Fruit fly (Drosophila melanogaster) whole organism, wandering third instar larva: ENCODE data around the gene CG5151.
A peak's percentile ranks its signal among the peaks of the same experiment; 100 is the strongest.

Source experiments
- Abd-B ChIP-seq: fragments of >200 bp; optimal IDR thresholded peaks from 2 replicates; lab custom pipeline; 2017; ENCODE audit warnings: missing biosample characterization, missing genetic modification characterization
- CG32264 ChIP-seq: fragments of 200-800 bp; sonication (Bioruptor generic); optimal IDR thresholded peaks from 2 replicates; lab custom pipeline; 2016; ENCODE audit warnings: missing biosample characterization, missing genetic modification characterization
- CG9705 ChIP-seq: fragments of 200-800 bp; sonication (Bioruptor generic); optimal IDR thresholded peaks from 2 replicates; lab custom pipeline; 2018; ENCODE audit warnings: missing biosample characterization, mild to moderate bottlenecking, missing genetic modification characterization
- CrebA ChIP-seq: fragments of 200-800 bp; sonication (Bioruptor generic); optimal IDR thresholded peaks from 2 replicates; lab custom pipeline; 2016; ENCODE audit warnings: missing biosample characterization, mild to moderate bottlenecking, missing genetic modification characterization, borderline replicate concordance
- Dfd ChIP-seq: fragments of >200 bp; optimal IDR thresholded peaks from 2 replicates; lab custom pipeline; 2017; ENCODE audit warnings: missing biosample characterization, missing genetic modification characterization
- Dif ChIP-seq: fragments of 200-275, 200-300 bp; sonication (Bioruptor generic); optimal IDR thresholded peaks from 2 replicates; lab custom pipeline; 2018; ENCODE audit warnings: missing biosample characterization, missing genetic modification characterization; ENCODE audit not compliant: partially characterized antibody
- GATAd ChIP-seq: sonication (Bioruptor generic); optimal IDR thresholded peaks from 2 replicates; lab custom pipeline; 2016; ENCODE audit warnings: missing biosample characterization, missing genetic modification characterization
- HLH106 ChIP-seq: fragments of 200-800 bp; optimal IDR thresholded peaks from 3 replicates; lab custom pipeline; 2019; ENCODE audit warnings: missing biosample characterization, mild to moderate bottlenecking, missing genetic modification characterization, moderate library complexity
- Hr83 ChIP-seq: fragments of 200-300 bp; sonication (Bioruptor generic); optimal IDR thresholded peaks from 2 replicates; lab custom pipeline; 2016; ENCODE audit warnings: missing biosample characterization, mild to moderate bottlenecking, missing genetic modification characterization, moderate library complexity; ENCODE audit not compliant: poor library complexity, severe bottlenecking
- Jra ChIP-seq: sonication (Bioruptor generic); optimal IDR thresholded peaks from 2 replicates; lab custom pipeline; 2016; ENCODE audit warnings: missing biosample characterization, missing genetic modification characterization
- Mio ChIP-seq: sonication (Bioruptor generic); optimal IDR thresholded peaks from 2 replicates; lab custom pipeline; 2016; ENCODE audit warnings: missing biosample characterization, missing genetic modification characterization
- Myc ChIP-seq: fragments of >200 bp; optimal IDR thresholded peaks from 2 replicates; lab custom pipeline; 2017
- OdsH ChIP-seq: fragments of 200-800 bp; sonication (Bioruptor generic); optimal IDR thresholded peaks from 2 replicates; lab custom pipeline; 2016; ENCODE audit warnings: missing biosample characterization, mild to moderate bottlenecking, missing genetic modification characterization
- Rel ChIP-seq, 2 experiments: fragments of 200-800 bp; sonication (Bioruptor generic) in 1 of 2; optimal IDR thresholded peaks; 2 replicates in 1 of 2; 3 replicates in 1 of 2; lab custom pipeline; 2016 to 2019; ENCODE audit warnings: mild to moderate bottlenecking in 2 of 2, missing biosample characterization in 2 of 2, missing genetic modification characterization in 2 of 2, moderate library complexity in 1 of 2
- Vsx2 ChIP-seq: fragments of 200-300, 225-300 bp; sonication (Bioruptor generic); optimal IDR thresholded peaks from 2 replicates; lab custom pipeline; 2018; ENCODE audit warnings: missing biosample characterization, missing genetic modification characterization; ENCODE audit not compliant: partially characterized antibody
- br ChIP-seq: fragments of 200-800 bp; sonication (Bioruptor generic); optimal IDR thresholded peaks from 2 replicates; lab custom pipeline; 2016; ENCODE audit warnings: missing biosample characterization, missing genetic modification characterization
- brk ChIP-seq: fragments of 200-800 bp; sonication (Bioruptor generic); optimal IDR thresholded peaks from 2 replicates; lab custom pipeline; 2016; ENCODE audit warnings: missing biosample characterization, mild to moderate bottlenecking, missing genetic modification characterization
- dmrt93B ChIP-seq: fragments of 200-800 bp; sonication (Bioruptor generic); optimal IDR thresholded peaks from 2 replicates; lab custom pipeline; 2018; ENCODE audit warnings: missing biosample characterization, mild to moderate bottlenecking, missing genetic modification characterization
- dsf ChIP-seq: sonication (Bioruptor generic); optimal IDR thresholded peaks from 2 replicates; lab custom pipeline; 2016; ENCODE audit warnings: missing biosample characterization, missing genetic modification characterization, borderline replicate concordance
- ey ChIP-seq: fragments of 200-800 bp; sonication (Bioruptor generic); optimal IDR thresholded peaks from 2 replicates; lab custom pipeline; 2016; ENCODE audit warnings: missing biosample characterization, missing genetic modification characterization
- foxo ChIP-seq, 2 experiments: fragments of 200-800 bp; sonication (Bioruptor generic); optimal IDR thresholded peaks; 2 replicates in 1 of 2; 3 replicates in 1 of 2; lab custom pipeline; 2016 to 2017; ENCODE audit warnings: missing biosample characterization in 2 of 2, missing genetic modification characterization in 2 of 2
- fru ChIP-seq: fragments of 200-800 bp; sonication (Bioruptor generic); optimal IDR thresholded peaks from 3 replicates; lab custom pipeline; 2016; ENCODE audit warnings: missing biosample characterization, mild to moderate bottlenecking, missing genetic modification characterization
- h ChIP-seq: fragments of 200-800 bp; sonication (Bioruptor generic); optimal IDR thresholded peaks from 3 replicates; lab custom pipeline; 2016; ENCODE audit warnings: missing biosample characterization, mild to moderate bottlenecking, missing genetic modification characterization
- jim ChIP-seq: fragments of 175-275, 200-325 bp; sonication (Bioruptor generic); optimal IDR thresholded peaks from 2 replicates; lab custom pipeline; 2016; ENCODE audit warnings: missing biosample characterization, mild to moderate bottlenecking, missing genetic modification characterization
- lola ChIP-seq: fragments of >200 bp; optimal IDR thresholded peaks from 2 replicates; lab custom pipeline; 2017; ENCODE audit warnings: missing biosample characterization, missing genetic modification characterization
- pan ChIP-seq: fragments of >200 bp; optimal IDR thresholded peaks from 2 replicates; lab custom pipeline; 2017
- psq ChIP-seq: fragments of 200-800 bp; sonication (Bioruptor generic); optimal IDR thresholded peaks from 3 replicates; lab custom pipeline; 2017; ENCODE audit warnings: missing biosample characterization, mild to moderate bottlenecking, missing genetic modification characterization, moderate library complexity
- rgr ChIP-seq: fragments of 200-800 bp; sonication (Bioruptor generic); optimal IDR thresholded peaks from 3 replicates; lab custom pipeline; 2016; ENCODE audit warnings: missing biosample characterization, mild to moderate bottlenecking, missing genetic modification characterization
- sv ChIP-seq: fragments of 200-800 bp; sonication (Bioruptor generic); optimal IDR thresholded peaks from 3 replicates; lab custom pipeline; 2016; ENCODE audit warnings: missing biosample characterization, missing genetic modification characterization
- usp ChIP-seq: fragments of >200 bp; optimal IDR thresholded peaks from 2 replicates; lab custom pipeline; 2017; ENCODE audit warnings: missing biosample characterization, missing genetic modification characterization

The CG5151 gene

DNA sequence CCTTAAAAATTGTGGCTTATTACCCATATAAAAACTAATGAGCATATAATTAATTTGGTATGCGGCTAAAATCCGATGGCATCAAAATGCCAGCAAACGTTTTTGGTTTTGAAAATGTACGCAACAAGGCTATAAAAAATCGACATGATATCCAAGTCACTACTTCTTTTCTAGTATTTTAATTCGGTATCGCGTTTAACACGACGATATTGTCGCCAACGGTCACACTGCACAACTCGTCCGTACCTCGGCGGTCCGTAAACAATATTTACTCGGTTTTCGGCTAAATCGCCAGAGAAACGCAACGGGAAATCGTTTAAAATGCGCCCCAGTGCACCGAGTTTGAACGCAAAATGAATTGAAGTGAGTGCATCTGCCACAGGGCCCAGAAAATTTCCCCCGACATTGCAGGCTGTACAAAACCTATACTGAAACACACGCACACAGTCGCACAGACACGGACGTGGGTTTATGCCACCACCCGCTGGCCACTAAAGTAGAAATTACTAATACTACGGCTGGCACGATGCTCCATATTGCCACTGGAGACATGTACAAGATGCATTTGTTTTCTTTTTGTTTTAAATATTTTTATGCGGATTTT is 51.4 kb downstream of the CG5151 start, which contains the start of gene Taf4:
Gene Taf4, plus strand, starts transcription at position 210 of the 604 bp plus-strand sequence.
- TF ChIP-seq Mio (GFP tag; lab: Kevin White, UChicago) (no peak), foxo (GFP tag; optimal IDR thresholded peaks at IDR 0.05; lab: Kevin White, UChicago) (no peak), CG9705 (GFP tag; lab: Kevin White, UChicago) (no peak), brk (no peak), Dif (GFP tag; lab: Kevin White, UChicago) (no peak), Hr83 (GFP tag; lab: Kevin White, UChicago) (no peak), HLH106 (tag; lab: Kevin White, UChicago) (no peak), Dfd (GFP tag; lab: Kevin White, UChicago) (no peak), Jra (no peak), dsf (GFP tag; lab: Kevin White, UChicago) (no peak), sv (GFP tag; lab: Kevin White, UChicago) (no peak), Abd-B (no peak), fru (no peak), CrebA (GFP tag; lab: Kevin White, UChicago) (no peak), h (GFP tag; lab: Kevin White, UChicago) (no peak), pan (lab: Kevin White, UChicago) (no peak), lola (no peak), usp (GFP tag; lab: Kevin White, UChicago) (no peak), br (no peak), psq (GFP tag; lab: Kevin White, UChicago) (no peak)

DNA sequence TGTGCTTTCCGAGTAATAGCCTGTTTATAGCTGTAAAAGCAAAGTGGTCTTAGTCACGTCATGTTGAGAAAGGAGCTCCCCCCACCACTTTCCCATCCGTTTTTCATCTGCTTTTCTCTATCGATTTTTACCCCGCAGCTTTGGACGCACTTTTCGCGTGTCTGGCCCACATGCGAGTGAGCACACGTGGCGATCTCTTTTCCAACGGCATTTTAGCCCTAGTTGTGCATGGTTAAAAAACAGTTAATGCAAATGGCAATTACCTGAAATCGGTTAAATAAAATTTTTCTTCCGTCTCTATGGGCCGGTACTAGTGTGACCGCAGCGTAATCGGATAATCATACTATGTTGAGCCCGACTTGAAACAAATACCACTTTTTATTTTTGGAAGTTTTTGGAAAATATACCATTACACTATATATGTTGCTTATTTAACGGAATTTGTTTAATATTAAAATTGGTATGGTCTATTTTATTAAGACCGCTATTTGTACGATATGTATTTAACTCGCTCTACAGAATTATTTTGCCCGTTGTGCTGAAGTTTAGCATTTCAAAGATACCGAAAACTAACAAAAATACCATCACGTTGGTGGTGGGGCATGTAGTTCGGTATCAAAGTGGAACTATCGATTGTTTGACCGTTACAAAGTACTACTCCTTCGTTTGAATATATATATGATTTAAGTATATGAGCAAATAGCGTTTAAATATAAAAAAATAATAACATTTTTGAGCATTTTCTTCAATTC is 52.3 kb downstream of the CG5151 start, which contains the start of gene Zn72D:
Gene Zn72D, minus strand, starts transcription at position 558 of the 752 bp plus-strand sequence.
- TF ChIP-seq rgr (GFP tag; lab: Kevin White, UChicago) (peak; percentile 6), sv (GFP tag; lab: Kevin White, UChicago) (no peak), jim (no peak)
- TF ChIP-seq, all 38 proteins: peak for 1

DNA sequence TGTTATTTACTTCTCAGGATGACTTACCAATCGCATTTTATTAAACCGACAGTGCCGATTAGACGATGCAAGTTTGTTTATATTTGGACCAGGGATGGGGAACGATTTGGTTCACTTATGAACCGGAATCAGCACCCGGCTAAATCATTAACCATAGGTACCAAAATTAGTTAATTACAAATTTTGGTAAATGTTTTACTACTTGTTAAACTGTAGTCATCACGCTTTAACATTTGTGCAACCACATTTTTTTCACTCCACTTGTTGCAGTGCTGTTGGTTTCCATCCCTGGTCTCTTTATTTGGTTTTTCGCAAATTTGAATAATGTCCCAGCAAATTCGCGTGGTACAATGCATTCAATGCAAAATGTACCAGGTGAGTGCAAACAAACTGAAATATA is 59.0 kb downstream of the CG5151 start, which contains the start of the genes IntS9 and CG43295:
Gene IntS9, minus strand, starts transcription at position 100 of the 400 bp plus-strand sequence.
Gene CG43295, plus strand, starts transcription at position 325 of the 400 bp plus-strand sequence.
- TF ChIP-seq OdsH (GFP tag; lab: Kevin White, UChicago) = peak; percentile 89
- no peak for TF ChIP-seq Jra
- no peak for TF ChIP-seq dsf (GFP tag; lab: Kevin White, UChicago)
- TF ChIP-seq CG32264 (GFP tag; lab: Kevin White, UChicago) = peak; percentile 40
- peak; percentile 57 for TF ChIP-seq Myc (lab: Kevin White, UChicago)
- TF ChIP-seq br = peak; percentile 91
- peak; percentile 74 for TF ChIP-seq psq (GFP tag; lab: Kevin White, UChicago)
- TF ChIP-seq GATAd (GFP tag; lab: Kevin White, UChicago) = peak; percentile 84
- no peak for TF ChIP-seq dmrt93B (GFP tag; lab: Kevin White, UChicago)
- peak; percentile 88 for TF ChIP-seq sv (GFP tag; lab: Kevin White, UChicago)
- TF ChIP-seq HLH106 (tag; lab: Kevin White, UChicago) = peak; percentile 79
- no peak for TF ChIP-seq Rel (GFP tag; optimal IDR thresholded peaks at IDR 0.05; lab: Kevin White, UChicago)
- no peak for TF ChIP-seq Rel (tag; optimal IDR thresholded peaks at IDR 0.05; lab: Kevin White, UChicago)
- TF ChIP-seq Dfd (GFP tag; lab: Kevin White, UChicago) = no peak
- peak; percentile 66 to 94 for TF ChIP-seq foxo (GFP tag; optimal IDR thresholded peaks at IDR 0.05; lab: Kevin White, UChicago)
- TF ChIP-seq Vsx2 (GFP tag; lab: Kevin White, UChicago) = no peak
- TF ChIP-seq Hr83 (GFP tag; lab: Kevin White, UChicago) = peak; percentile 70
- no peak for TF ChIP-seq CG9705 (GFP tag; lab: Kevin White, UChicago)
- TF ChIP-seq lola = no peak
- peak; percentile 32 for TF ChIP-seq Mio (GFP tag; lab: Kevin White, UChicago)
- peak; percentile 92 for TF ChIP-seq ey (GFP tag; lab: Kevin White, UChicago)
- TF ChIP-seq, all 38 proteins: peak for 12

DNA sequence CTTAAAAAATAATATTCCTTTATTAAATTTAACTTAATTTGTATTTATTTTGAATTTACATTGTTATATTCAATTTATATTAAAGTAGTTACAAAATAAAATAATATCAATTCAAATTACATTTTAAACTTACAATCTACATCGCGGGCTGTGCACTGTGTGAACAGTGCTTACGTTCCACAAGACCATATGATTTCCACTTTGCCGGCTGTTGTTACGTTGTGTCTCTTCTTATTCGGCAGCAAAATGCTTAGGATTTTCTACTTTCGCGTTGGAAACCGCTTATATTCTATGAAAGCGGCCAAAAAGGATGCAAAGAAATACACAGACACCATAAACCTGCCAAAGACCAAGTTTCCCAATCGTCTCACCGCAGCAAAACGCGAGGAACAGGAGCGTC is 64.4 kb downstream of the CG5151 start, which contains the start of gene IleRS-m:
Gene IleRS-m, plus strand, starts transcription at position 222 of the 400 bp plus-strand sequence.
- TF ChIP-seq Myc (lab: Kevin White, UChicago) (peak; percentile 51), Mio (GFP tag; lab: Kevin White, UChicago) (no peak)
